Worm (Caenorhabditis elegans) whole organism, young adult: ENCODE measurements around the gene col-108.

Source experiments
- B0019.2 ChIP-seq: fragments of 200-800 bp; sonication (Bioruptor generic); conservative IDR thresholded peaks from 2 replicates; pipeline ENCODE4 v1.3.6; 2022; ENCODE audit warnings: missing genetic modification reagents, missing genetic modification characterization, missing compliant biosample characterization
- C17E4.6 ChIP-seq: fragments of 200-800 bp; sonication (Bioruptor generic); IDR thresholded peaks from 2 replicates; pipeline ENCODE4 v1.3.6; 2022; ENCODE audit warnings: missing genetic modification reagents, missing genetic modification characterization, missing compliant biosample characterization
- D2030.7 ChIP-seq: fragments of 200-800 bp; sonication (Bioruptor generic); IDR thresholded peaks from 2 replicates; pipeline ENCODE4 v1.3.6; 2022; ENCODE audit warnings: missing genetic modification reagents, missing genetic modification characterization, missing compliant biosample characterization
- F49E8.2 ChIP-seq: sonication (generic microtip); optimal IDR thresholded peaks from 3 replicates; lab custom pipeline; 2017; ENCODE audit warnings: missing genetic modification characterization, mild to moderate bottlenecking, missing compliant biosample characterization, antibody characterized with exemption, moderate library complexity; ENCODE audit not compliant: insufficient read depth
- K12H6.12 ChIP-seq: fragments of 200-800 bp; sonication (Bioruptor generic); optimal IDR thresholded peaks from 2 replicates; lab custom pipeline; 2018; ENCODE audit warnings: mild to moderate bottlenecking, missing genetic modification characterization, missing compliant biosample characterization
- Y79H2A.3 ChIP-seq: fragments of 200-800 bp; sonication (Bioruptor generic); conservative IDR thresholded peaks from 2 replicates; pipeline ENCODE4 v1.3.6; 2022; ENCODE audit warnings: missing genetic modification reagents, missing genetic modification characterization, missing compliant biosample characterization
- akir-1 ChIP-seq: fragments of 200-800 bp; sonication (Bioruptor generic); optimal IDR thresholded peaks from 2 replicates; lab custom pipeline; 2018; ENCODE audit warnings: mild to moderate bottlenecking, missing genetic modification characterization, moderate library complexity, missing compliant biosample characterization
- ama-1 ChIP-seq, 3 experiments: fragments of 150-350 bp in 1 of 3; sonication (generic microtip) in 2 of 3; optimal IDR thresholded peaks; 2 replicates each; lab custom pipeline; 2014 to 2018; ENCODE audit warnings: missing biosample characterization in 2 of 3, missing genetic modification characterization in 2 of 3, missing genetic modification reagents in 2 of 3
- aptf-2 ChIP-seq: fragments of 200-800 bp; sonication (Bioruptor generic); conservative IDR thresholded peaks from 2 replicates; pipeline ENCODE4 v1.3.6; 2022; ENCODE audit warnings: missing genetic modification reagents, missing genetic modification characterization, missing compliant biosample characterization
- aptf-3 ChIP-seq: fragments of 200-800 bp; sonication (Bioruptor generic); IDR thresholded peaks from 2 replicates; pipeline ENCODE4 v1.3.6; 2022; ENCODE audit warnings: missing genetic modification characterization, missing compliant biosample characterization
- athp-1 ChIP-seq: sonication (generic microtip); optimal IDR thresholded peaks from 2 replicates; lab custom pipeline; 2017; ENCODE audit warnings: mild to moderate bottlenecking, missing genetic modification characterization, missing compliant biosample characterization
- attf-3 ChIP-seq: fragments of 200-800 bp; sonication (Bioruptor generic); conservative IDR thresholded peaks from 2 replicates; pipeline ENCODE4 v1.3.6; 2022; ENCODE audit warnings: missing genetic modification reagents, missing genetic modification characterization, missing compliant biosample characterization
- bed-2 ChIP-seq: fragments of 200-800 bp; sonication (Bioruptor generic); IDR thresholded peaks from 2 replicates; pipeline ENCODE4 v1.3.6; 2022; ENCODE audit warnings: missing genetic modification reagents, missing genetic modification characterization, missing compliant biosample characterization
- cebp-2 ChIP-seq: fragments of 200-800 bp; sonication (Bioruptor generic); IDR thresholded peaks from 2 replicates; pipeline ENCODE4 v1.3.6; 2022; ENCODE audit warnings: missing genetic modification characterization, missing compliant biosample characterization
- ceh-100 ChIP-seq: fragments of 200-800 bp; sonication (Bioruptor generic); IDR thresholded peaks from 2 replicates; pipeline ENCODE4 v1.3.6; 2022; ENCODE audit warnings: missing genetic modification reagents, missing genetic modification characterization, missing compliant biosample characterization
- ceh-79 ChIP-seq: sonication (generic microtip); optimal IDR thresholded peaks from 2 replicates; lab custom pipeline; 2017; ENCODE audit warnings: mild to moderate bottlenecking, missing genetic modification characterization, missing compliant biosample characterization
- efl-1 ChIP-seq: fragments of 150-350 bp; optimal IDR thresholded peaks from 2 replicates; lab custom pipeline; 2014; ENCODE audit warnings: missing biosample characterization, missing genetic modification reagents, missing genetic modification characterization
- egl-18 ChIP-seq: fragments of 200-800 bp; sonication (Bioruptor generic); IDR thresholded peaks from 2 replicates; pipeline ENCODE4 v1.3.6; 2022; ENCODE audit warnings: missing genetic modification reagents, missing genetic modification characterization, missing compliant biosample characterization
- ekl-4 ChIP-seq: fragments of 200-800 bp; sonication (Bioruptor generic); IDR thresholded peaks from 2 replicates; pipeline ENCODE4 v1.3.6; 2022; ENCODE audit warnings: missing genetic modification reagents, missing genetic modification characterization, missing compliant biosample characterization
- ets-4 ChIP-seq: fragments of 200-800 bp; sonication (Bioruptor generic); optimal IDR thresholded peaks from 2 replicates; lab custom pipeline; 2018; ENCODE audit warnings: mild to moderate bottlenecking, missing genetic modification characterization, missing compliant biosample characterization
- fkh-3 ChIP-seq: sonication (generic microtip); optimal IDR thresholded peaks from 2 replicates; lab custom pipeline; 2016; ENCODE audit warnings: mild to moderate bottlenecking, missing genetic modification characterization, missing compliant biosample characterization
- hlh-26 ChIP-seq: fragments of 200-800 bp; sonication (Bioruptor generic); conservative IDR thresholded peaks from 2 replicates; pipeline ENCODE4 v1.3.6; 2022; ENCODE audit warnings: missing genetic modification reagents, missing genetic modification characterization, missing compliant biosample characterization
- hsf-1 ChIP-seq: fragments of 200-800 bp; sonication (Bioruptor generic); IDR thresholded peaks from 2 replicates; pipeline ENCODE4 v1.3.6; 2022; ENCODE audit warnings: missing genetic modification reagents, missing genetic modification characterization, missing compliant biosample characterization
- lag-1 ChIP-seq: fragments of 200-800 bp; sonication (Bioruptor generic); IDR thresholded peaks from 2 replicates; pipeline ENCODE4 v1.3.6; 2022; ENCODE audit warnings: missing genetic modification reagents, missing genetic modification characterization, missing compliant biosample characterization
- lsy-27 ChIP-seq: sonication (generic microtip); optimal IDR thresholded peaks from 2 replicates; lab custom pipeline; 2017; ENCODE audit warnings: missing genetic modification characterization, mild to moderate bottlenecking, missing compliant biosample characterization, antibody characterized with exemption, missing genotype, borderline replicate concordance; ENCODE audit not compliant: insufficient read depth
- madf-10 ChIP-seq: sonication (generic microtip); optimal IDR thresholded peaks from 2 replicates; lab custom pipeline; 2016; ENCODE audit warnings: mild to moderate bottlenecking, missing genetic modification characterization, missing compliant biosample characterization
- nfya-2 ChIP-seq: fragments of 200-800 bp; sonication (Bioruptor generic); IDR thresholded peaks from 2 replicates; pipeline ENCODE4 v1.3.6; 2022; ENCODE audit warnings: missing genetic modification reagents, missing genetic modification characterization, missing compliant biosample characterization
- nfyb-1 ChIP-seq: fragments of 200-800 bp; sonication (Bioruptor generic); IDR thresholded peaks from 2 replicates; pipeline ENCODE4 v1.3.6; 2022; ENCODE audit warnings: missing genetic modification reagents, missing genetic modification characterization, missing compliant biosample characterization
- nhr-120 ChIP-seq: fragments of 200-800 bp; sonication (Bioruptor generic); IDR thresholded peaks from 2 replicates; pipeline ENCODE4 v1.3.6; 2022; ENCODE audit warnings: missing genetic modification characterization, missing compliant biosample characterization
- nhr-90 ChIP-seq: sonication (generic microtip); optimal IDR thresholded peaks from 2 replicates; lab custom pipeline; 2016; ENCODE audit warnings: missing genotype, mild to moderate bottlenecking, missing genetic modification characterization, missing compliant biosample characterization
- rcor-1 ChIP-seq: fragments of 200-800 bp; sonication (Bioruptor generic); IDR thresholded peaks from 2 replicates; pipeline ENCODE4 v1.3.6; 2022; ENCODE audit warnings: missing genetic modification reagents, missing genetic modification characterization, missing compliant biosample characterization
- repo-1 ChIP-seq: sonication (generic microtip); optimal IDR thresholded peaks from 2 replicates; lab custom pipeline; 2017; ENCODE audit warnings: mild to moderate bottlenecking, missing genetic modification characterization, missing compliant biosample characterization
- rpc-1 ChIP-seq, 2 experiments: fragments of 150-350 bp in 1 of 2; sonication (generic microtip) in 1 of 2; optimal IDR thresholded peaks; 2 replicates each; lab custom pipeline; 2014 to 2018; ENCODE audit warnings: missing biosample characterization in 1 of 2, missing genetic modification characterization in 1 of 2, missing genetic modification reagents in 1 of 2, missing genotype in 1 of 2
- snpc-1.3 ChIP-seq: sonication (generic microtip); optimal IDR thresholded peaks from 2 replicates; lab custom pipeline; 2017; ENCODE audit warnings: missing genetic modification characterization, mild to moderate bottlenecking, missing compliant biosample characterization, antibody characterized with exemption, moderate library complexity, missing genotype, missing genetic modification reagents; ENCODE audit not compliant: insufficient read depth
- sptf-2 ChIP-seq: fragments of 200-800 bp; sonication (Bioruptor generic); optimal IDR thresholded peaks from 2 replicates; lab custom pipeline; 2018; ENCODE audit warnings: mild to moderate bottlenecking, missing genetic modification characterization, missing compliant biosample characterization
- tbx-9 ChIP-seq: sonication (generic microtip); optimal IDR thresholded peaks from 2 replicates; lab custom pipeline; 2016; ENCODE audit warnings: borderline replicate concordance, missing genetic modification characterization, inconsistent platforms, missing compliant biosample characterization
- ztf-6 ChIP-seq: fragments of 200-800 bp; sonication (Bioruptor generic); IDR thresholded peaks from 2 replicates; pipeline ENCODE4 v1.3.6; 2022; ENCODE audit warnings: missing genetic modification reagents, missing genetic modification characterization, missing compliant biosample characterization

col-108 gene

DNA sequence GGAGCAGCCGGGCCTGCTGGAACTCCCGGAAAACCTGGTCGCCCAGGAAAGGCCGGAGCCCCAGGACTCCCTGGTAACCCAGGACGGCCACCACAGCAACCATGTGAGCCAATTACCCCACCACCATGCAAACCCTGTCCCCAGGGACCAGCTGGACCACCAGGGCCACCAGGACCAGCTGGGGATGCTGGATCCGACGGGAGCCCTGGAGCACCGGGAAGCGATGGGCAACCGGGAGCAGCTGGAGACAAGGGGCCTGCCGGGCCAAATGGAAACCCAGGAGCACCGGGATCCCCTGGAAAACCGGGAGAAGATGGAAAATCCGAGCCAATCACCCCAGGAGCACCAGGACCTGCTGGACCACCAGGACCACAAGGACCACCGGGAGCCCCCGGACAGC is 686 bp downstream of the col-108 start (continued):
- TF ChIP-seq B0019.2 (GFP tag; lab: Robert Waterston, UW) (no peak), fkh-3 (tag; lab: Kevin White, UChicago) (peak; percentile 15), ets-4 (GFP tag; lab: Kevin White, UChicago) (no peak), aptf-3 (GFP tag; lab: Robert Waterston, UW) (0 out of 2 replicates have a peak, but pooled peaks have one; percentile 57), attf-3 (GFP tag; lab: Robert Waterston, UW) (no peak), ceh-79 (no peak), repo-1 (tag; lab: Kevin White, UChicago) (no peak), madf-10 (tag; lab: Kevin White, UChicago) (no peak), sptf-2 (GFP tag; lab: Kevin White, UChicago) (peak; percentile 29), nfyb-1 (GFP tag; lab: Robert Waterston, UW) (no peak), hlh-26 (GFP tag; lab: Robert Waterston, UW) (0 out of 2 replicates have a peak, but pooled peaks have one; percentile 23), ceh-100 (no peak), nhr-120 (GFP tag; lab: Robert Waterston, UW) (no peak), K12H6.12 (tag; lab: Kevin White, UChicago) (no peak), tbx-9 (tag; lab: Kevin White, UChicago) (no peak), athp-1 (tag; lab: Kevin White, UChicago) (no peak), ztf-6 (no peak), cebp-2 (GFP tag; lab: Robert Waterston, UW) (no peak), nhr-90 (tag; lab: Kevin White, UChicago) (no peak), rcor-1 (GFP tag; lab: Robert Waterston, UW) (no peak), bed-2 (GFP tag; lab: Robert Waterston, UW) (no peak), ama-1 (optimal IDR thresholded peaks at IDR 0.05; lab: Kevin White, UChicago) (no peak), ama-1 (GFP tag; optimal IDR thresholded peaks at IDR 0.05; lab: Kevin White, UChicago) (no peak)

DNA sequence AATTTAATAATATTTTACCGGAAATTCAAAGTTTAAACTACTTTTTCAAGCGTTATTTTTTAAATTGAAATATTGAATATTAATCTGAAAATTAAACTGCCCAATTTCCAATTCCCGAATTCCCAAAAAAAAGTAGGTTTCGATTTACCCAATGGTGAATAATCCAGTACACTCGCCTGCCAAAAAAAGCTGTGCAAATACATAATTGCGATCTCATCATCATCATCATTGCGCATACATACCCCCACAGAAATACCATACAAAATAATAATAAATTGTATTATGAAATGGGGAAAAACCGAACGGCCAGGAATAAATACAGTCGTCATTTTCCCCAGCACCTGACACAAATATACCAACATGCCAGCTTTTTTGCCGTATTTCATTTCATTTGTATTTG is 3.5 kb downstream of the col-108 start, which contains the start of gene Y41D4A.1:
Gene Y41D4A.1 (plus strand): TSS at position 301 of the 400 bp plus-strand sequence.
- no peak for TF ChIP-seq B0019.2 (GFP tag; lab: Robert Waterston, UW)
- no peak for TF ChIP-seq efl-1 (GFP tag; lab: Kevin White, UChicago)
- TF ChIP-seq rpc-1 (optimal IDR thresholded peaks at IDR 0.05; lab: Kevin White, UChicago), result no peak
- TF ChIP-seq rpc-1 (tag; optimal IDR thresholded peaks at IDR 0.05; lab: Kevin White, UChicago), result no peak
- TF ChIP-seq C17E4.6 (GFP tag; lab: Robert Waterston, UW), result no peak
- no peak for TF ChIP-seq lsy-27 (tag; lab: Kevin White, UChicago)
- no peak for TF ChIP-seq Y79H2A.3 (GFP tag; lab: Robert Waterston, UW)
- no peak for TF ChIP-seq akir-1 (GFP tag; lab: Kevin White, UChicago)
- TF ChIP-seq nfya-2, result no peak
- TF ChIP-seq ekl-4 (GFP tag; lab: Robert Waterston, UW), result no peak
- no peak for TF ChIP-seq lag-1
- no peak for TF ChIP-seq athp-1 (tag; lab: Kevin White, UChicago)
- TF ChIP-seq D2030.7 (GFP tag; lab: Robert Waterston, UW), result no peak
- TF ChIP-seq F49E8.2 (tag; lab: Kevin White, UChicago), result no peak
- TF ChIP-seq rcor-1 (GFP tag; lab: Robert Waterston, UW), result no peak
- TF ChIP-seq snpc-1.3 (tag; lab: Kevin White, UChicago), result no peak
- TF ChIP-seq aptf-2, result no peak
- no peak for TF ChIP-seq egl-18 (GFP tag; lab: Robert Waterston, UW)
- no peak for TF ChIP-seq hsf-1 (GFP tag; lab: Robert Waterston, UW)
